Fruit fly (Drosophila melanogaster) whole organism, wandering third instar larva: ENCODE results near the gene Col4a1.

ENCODE experiments used
- Abd-B ChIP-seq: fragments of >200 bp; optimal IDR thresholded peaks from 2 replicates; lab custom pipeline; 2017; ENCODE audit warnings: missing biosample characterization, missing genetic modification characterization
- CG9705 ChIP-seq: fragments of 200-800 bp; sonication (Bioruptor generic); optimal IDR thresholded peaks from 2 replicates; lab custom pipeline; 2018; ENCODE audit warnings: missing biosample characterization, mild to moderate bottlenecking, missing genetic modification characterization
- Dif ChIP-seq: fragments of 200-275, 200-300 bp; sonication (Bioruptor generic); optimal IDR thresholded peaks from 2 replicates; lab custom pipeline; 2018; ENCODE audit warnings: missing biosample characterization, missing genetic modification characterization; ENCODE audit not compliant: partially characterized antibody
- GATAd ChIP-seq: sonication (Bioruptor generic); optimal IDR thresholded peaks from 2 replicates; lab custom pipeline; 2016; ENCODE audit warnings: missing biosample characterization, missing genetic modification characterization
- HLH106 ChIP-seq: fragments of 200-800 bp; optimal IDR thresholded peaks from 3 replicates; lab custom pipeline; 2019; ENCODE audit warnings: missing biosample characterization, mild to moderate bottlenecking, missing genetic modification characterization, moderate library complexity
- Hnf4 ChIP-seq: fragments of 200-800 bp; sonication (Bioruptor generic); optimal IDR thresholded peaks from 2 replicates; lab custom pipeline; 2016; ENCODE audit warnings: missing biosample characterization, mild to moderate bottlenecking, missing genetic modification characterization
- Hr83 ChIP-seq: fragments of 200-300 bp; sonication (Bioruptor generic); optimal IDR thresholded peaks from 2 replicates; lab custom pipeline; 2016; ENCODE audit warnings: missing biosample characterization, mild to moderate bottlenecking, missing genetic modification characterization, moderate library complexity; ENCODE audit not compliant: poor library complexity, severe bottlenecking
- Jra ChIP-seq: sonication (Bioruptor generic); optimal IDR thresholded peaks from 2 replicates; lab custom pipeline; 2016; ENCODE audit warnings: missing biosample characterization, missing genetic modification characterization
- Mio ChIP-seq: sonication (Bioruptor generic); optimal IDR thresholded peaks from 2 replicates; lab custom pipeline; 2016; ENCODE audit warnings: missing biosample characterization, missing genetic modification characterization
- Myc ChIP-seq: fragments of >200 bp; optimal IDR thresholded peaks from 2 replicates; lab custom pipeline; 2017
- N ChIP-seq: fragments of >200 bp; optimal IDR thresholded peaks from 2 replicates; lab custom pipeline; 2018; ENCODE audit warnings: missing biosample characterization, missing external identifiers, missing genetic modification characterization
- OdsH ChIP-seq: fragments of 200-800 bp; sonication (Bioruptor generic); optimal IDR thresholded peaks from 2 replicates; lab custom pipeline; 2016; ENCODE audit warnings: missing biosample characterization, mild to moderate bottlenecking, missing genetic modification characterization
- Rel ChIP-seq, 2 experiments: fragments of 200-800 bp; sonication (Bioruptor generic) in 1 of 2; optimal IDR thresholded peaks; 2 replicates in 1 of 2; 3 replicates in 1 of 2; lab custom pipeline; 2016 to 2019; ENCODE audit warnings: mild to moderate bottlenecking in 2 of 2, missing biosample characterization in 2 of 2, missing genetic modification characterization in 2 of 2, moderate library complexity in 1 of 2
- Sp1 ChIP-seq: fragments of 200-800 bp; sonication (Bioruptor generic); optimal IDR thresholded peaks from 3 replicates; lab custom pipeline; 2019; ENCODE audit warnings: missing biosample characterization, mild to moderate bottlenecking, missing genetic modification characterization, moderate library complexity
- Vsx2 ChIP-seq: fragments of 200-300, 225-300 bp; sonication (Bioruptor generic); optimal IDR thresholded peaks from 2 replicates; lab custom pipeline; 2018; ENCODE audit warnings: missing biosample characterization, missing genetic modification characterization; ENCODE audit not compliant: partially characterized antibody
- br ChIP-seq: fragments of 200-800 bp; sonication (Bioruptor generic); optimal IDR thresholded peaks from 2 replicates; lab custom pipeline; 2016; ENCODE audit warnings: missing biosample characterization, missing genetic modification characterization
- brk ChIP-seq: fragments of 200-800 bp; sonication (Bioruptor generic); optimal IDR thresholded peaks from 2 replicates; lab custom pipeline; 2016; ENCODE audit warnings: missing biosample characterization, mild to moderate bottlenecking, missing genetic modification characterization
- dl ChIP-seq, 2 experiments: fragments of 175-275, 200-275 bp in 1 of 2; fragments of 200-275 bp in 1 of 2; sonication (Bioruptor generic); optimal IDR thresholded peaks; lab custom pipeline; 2018; ENCODE audit warnings: mild to moderate bottlenecking in 2 of 2, missing biosample characterization in 2 of 2, missing genetic modification characterization in 2 of 2, moderate library complexity in 2 of 2; ENCODE audit not compliant: partially characterized antibody in 2 of 2, insufficient read depth in 1 of 2
- dmrt93B ChIP-seq: fragments of 200-800 bp; sonication (Bioruptor generic); optimal IDR thresholded peaks from 2 replicates; lab custom pipeline; 2018; ENCODE audit warnings: missing biosample characterization, mild to moderate bottlenecking, missing genetic modification characterization
- dsf ChIP-seq: sonication (Bioruptor generic); optimal IDR thresholded peaks from 2 replicates; lab custom pipeline; 2016; ENCODE audit warnings: missing biosample characterization, missing genetic modification characterization, borderline replicate concordance
- foxo ChIP-seq, 2 experiments: fragments of 200-800 bp; sonication (Bioruptor generic); optimal IDR thresholded peaks; 2 replicates in 1 of 2; 3 replicates in 1 of 2; lab custom pipeline; 2016 to 2017; ENCODE audit warnings: missing biosample characterization in 2 of 2, missing genetic modification characterization in 2 of 2
- fru ChIP-seq: fragments of 200-800 bp; sonication (Bioruptor generic); optimal IDR thresholded peaks from 3 replicates; lab custom pipeline; 2016; ENCODE audit warnings: missing biosample characterization, mild to moderate bottlenecking, missing genetic modification characterization
- h ChIP-seq: fragments of 200-800 bp; sonication (Bioruptor generic); optimal IDR thresholded peaks from 3 replicates; lab custom pipeline; 2016; ENCODE audit warnings: missing biosample characterization, mild to moderate bottlenecking, missing genetic modification characterization
- jim ChIP-seq: fragments of 175-275, 200-325 bp; sonication (Bioruptor generic); optimal IDR thresholded peaks from 2 replicates; lab custom pipeline; 2016; ENCODE audit warnings: missing biosample characterization, mild to moderate bottlenecking, missing genetic modification characterization
- lola ChIP-seq: fragments of >200 bp; optimal IDR thresholded peaks from 2 replicates; lab custom pipeline; 2017; ENCODE audit warnings: missing biosample characterization, missing genetic modification characterization
- pan ChIP-seq: fragments of >200 bp; optimal IDR thresholded peaks from 2 replicates; lab custom pipeline; 2017
- psq ChIP-seq: fragments of 200-800 bp; sonication (Bioruptor generic); optimal IDR thresholded peaks from 3 replicates; lab custom pipeline; 2017; ENCODE audit warnings: missing biosample characterization, mild to moderate bottlenecking, missing genetic modification characterization, moderate library complexity
- rgr ChIP-seq: fragments of 200-800 bp; sonication (Bioruptor generic); optimal IDR thresholded peaks from 3 replicates; lab custom pipeline; 2016; ENCODE audit warnings: missing biosample characterization, mild to moderate bottlenecking, missing genetic modification characterization
- sv ChIP-seq: fragments of 200-800 bp; sonication (Bioruptor generic); optimal IDR thresholded peaks from 3 replicates; lab custom pipeline; 2016; ENCODE audit warnings: missing biosample characterization, missing genetic modification characterization
- tai ChIP-seq: sonication (Bioruptor generic); optimal IDR thresholded peaks from 2 replicates; lab custom pipeline; 2016; ENCODE audit warnings: missing biosample characterization, missing genetic modification characterization
- woc ChIP-seq: sonication (Bioruptor generic); optimal IDR thresholded peaks from 2 replicates; lab custom pipeline; 2016; ENCODE audit warnings: missing biosample characterization, mild to moderate bottlenecking, missing genetic modification characterization

The Col4a1 gene

dm6 chr2L:5004677-5005463 is 24.5 kb upstream of the Col4a1 start (continued):
- TF ChIP-seq Vsx2 (no peak), woc (GFP tag; lab: Kevin White, UChicago) (peak; percentile 87), Abd-B (GFP tag; lab: Kevin White, UChicago) (no peak), tai (GFP tag; lab: Kevin White, UChicago) (no peak), Mio (peak; percentile 58), Hr83 (GFP tag; lab: Kevin White, UChicago) (no peak), foxo (GFP tag; optimal IDR thresholded peaks at IDR 0.05; lab: Kevin White, UChicago) (peak; percentile 59 to 95), GATAd (GFP tag; lab: Kevin White, UChicago) (peak; percentile 5), jim (GFP tag; lab: Kevin White, UChicago) (no peak), sv (GFP tag; lab: Kevin White, UChicago) (peak; percentile 92), CG9705 (GFP tag; lab: Kevin White, UChicago) (peak; percentile 64)

DNA sequence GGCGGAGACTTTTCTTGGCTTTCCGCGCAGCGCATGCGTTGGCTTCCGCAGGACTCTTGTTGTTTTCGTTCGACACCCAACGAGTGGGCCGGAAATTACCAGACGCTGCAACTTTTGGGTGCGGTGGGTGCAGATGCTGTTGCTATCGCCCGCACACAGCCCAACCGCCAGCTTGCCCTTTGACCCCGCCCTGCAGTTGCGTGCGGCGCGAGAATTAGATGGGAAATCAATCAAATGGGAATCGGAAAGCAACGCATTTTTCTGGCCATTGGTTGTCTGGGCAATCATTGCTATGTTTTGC is 24.0 kb upstream of the Col4a1 start:
- TF ChIP-seq Dif (peak; percentile 21), Myc (lab: Kevin White, UChicago) (no peak)
- TF ChIP-seq, all 38 proteins: peak for 1

DNA sequence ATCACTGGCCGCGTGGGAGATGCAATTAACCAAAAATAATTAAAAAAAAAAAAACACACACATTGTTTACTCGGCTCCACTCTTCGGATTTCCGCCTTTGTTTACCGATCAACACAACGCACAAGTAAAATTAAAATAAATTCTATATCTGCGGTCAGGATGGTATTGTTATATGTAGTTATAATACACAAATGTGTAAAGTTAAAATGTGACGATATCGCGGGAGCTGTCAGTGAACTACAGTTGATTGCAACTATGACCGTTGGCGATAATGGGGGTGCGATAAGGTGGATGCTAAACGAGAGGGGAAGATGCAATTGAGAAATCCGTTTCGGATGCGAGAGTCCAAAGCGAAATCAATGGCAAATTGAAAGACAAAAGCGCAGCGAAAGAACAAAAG is 23.1 kb upstream of the Col4a1 start:
- TF ChIP-seq CG9705 (GFP tag; lab: Kevin White, UChicago) (no peak), foxo (GFP tag; optimal IDR thresholded peaks at IDR 0.05; lab: Kevin White, UChicago) (no peak), Jra (no peak), HLH106 (tag; lab: Kevin White, UChicago) (no peak), Hnf4 (GFP tag; lab: Kevin White, UChicago) (no peak)

dm6 chr2L:5007256-5007655 is 22.2 kb upstream of the Col4a1 start:
- TF ChIP-seq OdsH (GFP tag; lab: Kevin White, UChicago): peak; percentile 16
- no peak for TF ChIP-seq Abd-B (GFP tag; lab: Kevin White, UChicago)
- no peak for TF ChIP-seq CG9705 (GFP tag; lab: Kevin White, UChicago)
- TF ChIP-seq br (GFP tag; lab: Kevin White, UChicago): peak; percentile 17
- no peak for TF ChIP-seq pan (lab: Kevin White, UChicago)
- TF ChIP-seq Rel (GFP tag; optimal IDR thresholded peaks at IDR 0.05; lab: Kevin White, UChicago): no peak
- TF ChIP-seq Rel (tag; optimal IDR thresholded peaks at IDR 0.05; lab: Kevin White, UChicago): peak; percentile 15
- no peak for TF ChIP-seq woc (GFP tag; lab: Kevin White, UChicago)
- TF ChIP-seq jim (GFP tag; lab: Kevin White, UChicago): no peak
- TF ChIP-seq h (GFP tag; lab: Kevin White, UChicago): no peak
- no peak for TF ChIP-seq dl (GFP tag; optimal IDR thresholded peaks at IDR 0.05; lab: Kevin White, UChicago; ENCODE audit: insufficient read depth in 1 of 2, partially characterized antibody in 2 of 2)
- TF ChIP-seq foxo (GFP tag; optimal IDR thresholded peaks at IDR 0.05; lab: Kevin White, UChicago): peak in 1 of 2 experiments; percentile 6
- TF ChIP-seq rgr (GFP tag; lab: Kevin White, UChicago): peak; percentile 9

DNA sequence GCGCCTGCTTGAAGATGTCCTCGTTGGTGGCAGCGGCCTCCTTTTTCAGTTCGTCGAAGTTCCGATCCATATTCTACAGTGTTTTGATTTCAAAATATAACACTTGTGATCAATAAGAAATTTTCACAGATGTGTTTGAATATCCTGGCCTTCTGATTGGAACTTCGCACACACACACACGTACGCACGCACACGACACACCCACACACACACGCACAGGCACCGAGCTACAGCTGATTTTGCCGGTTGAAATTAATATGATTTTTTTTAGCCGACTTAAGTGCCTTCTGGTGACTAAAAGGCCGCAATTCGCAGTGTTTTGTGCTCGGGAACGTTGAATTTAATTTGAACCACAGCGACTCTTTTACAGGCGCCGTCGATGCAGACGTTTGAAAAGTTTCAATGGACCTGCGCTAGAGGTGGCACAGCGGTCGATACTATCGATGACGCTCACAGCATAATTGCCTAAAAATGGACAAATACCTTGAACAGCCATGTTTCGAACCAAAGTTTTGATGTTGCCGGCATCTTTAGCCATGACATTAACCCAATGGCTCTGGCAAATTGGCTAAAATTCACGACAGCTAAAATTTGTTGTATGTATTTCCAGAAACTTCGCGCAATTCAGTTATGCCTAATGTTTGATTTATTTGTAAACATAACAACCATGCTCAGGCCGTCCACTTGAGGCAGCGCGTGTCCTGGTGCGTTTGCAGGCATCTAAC is 19.9 kb upstream of the Col4a1 start, which contains the start of gene Rtnl1:
Gene Rtnl1, minus strand, starts transcription at position 415 of the 725 bp plus-strand sequence.
- TF ChIP-seq h (GFP tag; lab: Kevin White, UChicago): peak; percentile 60
- TF ChIP-seq Dif: peak; percentile 57
- peak; percentile 29 for TF ChIP-seq br (GFP tag; lab: Kevin White, UChicago)
- TF ChIP-seq Mio: no peak
- no peak for TF ChIP-seq sv (GFP tag; lab: Kevin White, UChicago)
- TF ChIP-seq Jra: peak; percentile 65
- no peak for TF ChIP-seq Vsx2
- no peak for TF ChIP-seq dmrt93B (GFP tag; lab: Kevin White, UChicago)
- no peak for TF ChIP-seq GATAd (GFP tag; lab: Kevin White, UChicago)
- peak; percentile 23 for TF ChIP-seq fru (GFP tag; lab: Kevin White, UChicago)
- TF ChIP-seq CG9705 (GFP tag; lab: Kevin White, UChicago): peak; percentile 12
- TF ChIP-seq Hr83 (GFP tag; lab: Kevin White, UChicago): peak; percentile 78
- no peak for TF ChIP-seq brk (GFP tag; lab: Kevin White, UChicago)
- TF ChIP-seq Sp1 (GFP tag; lab: Kevin White, UChicago): peak; percentile 54
- no peak for TF ChIP-seq dsf (GFP tag; lab: Kevin White, UChicago)
- TF ChIP-seq Myc (lab: Kevin White, UChicago): peak; percentile 92
- TF ChIP-seq psq: no peak
- peak; percentile 69 for TF ChIP-seq rgr (GFP tag; lab: Kevin White, UChicago)
- TF ChIP-seq N (GFP tag; lab: Kevin White, UChicago): no peak
- peak; percentile 17 for TF ChIP-seq HLH106 (tag; lab: Kevin White, UChicago)
- TF ChIP-seq dl (GFP tag; optimal IDR thresholded peaks at IDR 0.05; lab: Kevin White, UChicago; ENCODE audit: insufficient read depth in 1 of 2, partially characterized antibody in 2 of 2): no peak
- no peak for TF ChIP-seq lola (GFP tag; lab: Kevin White, UChicago)
- no peak for TF ChIP-seq Rel (GFP tag; optimal IDR thresholded peaks at IDR 0.05; lab: Kevin White, UChicago)
- TF ChIP-seq Rel (tag; optimal IDR thresholded peaks at IDR 0.05; lab: Kevin White, UChicago): peak; percentile 57
- TF ChIP-seq foxo (GFP tag; optimal IDR thresholded peaks at IDR 0.05; lab: Kevin White, UChicago): peak in 1 of 2 experiments; percentile 27
